Fruit fly (Drosophila melanogaster) S2 (cell line): Measurements from ENCODE around the gene slif.

Experiments used
- CG8478 ChIP-seq: fragments of >200 bp; optimal IDR thresholded peaks from 2 replicates; lab custom pipeline; 2018
- CTCF ChIP-seq, 2 experiments: fragments of >200 bp; optimal IDR thresholded peaks; 2 replicates each; lab custom pipeline; 2018

- TF ChIP-seq CTCF (optimal IDR thresholded peaks at IDR 0.05; lab: Kevin White, UChicago) (no peak), CG8478 (lab: Kevin White, UChicago) (no peak)
These were observed 1.5 kb upstream of the slif start for dm6 chr3L:22879344-22879723.
